Worm (Caenorhabditis elegans) whole organism, L1 larva: Measurements from ENCODE around the gene ucr-1.

Experiments used
- C16A3.4 ChIP-seq: fragments of 150-350 bp; optimal IDR thresholded peaks from 2 replicates; lab custom pipeline; 2014; ENCODE audit warnings: missing biosample characterization, missing genetic modification characterization
- Y116A8C.19 ChIP-seq: sonication (generic microtip); optimal IDR thresholded peaks from 2 replicates; lab custom pipeline; 2016; ENCODE audit warnings: missing compliant biosample characterization, missing genetic modification characterization, borderline replicate concordance
- aha-1 ChIP-seq: fragments of 150-350 bp; optimal IDR thresholded peaks from 2 replicates; lab custom pipeline; 2014; ENCODE audit warnings: missing biosample characterization, missing genetic modification characterization
- aly-2 ChIP-seq: fragments of 150-350 bp; optimal IDR thresholded peaks from 2 replicates; lab custom pipeline; 2014; ENCODE audit warnings: missing biosample characterization, missing genetic modification characterization
- ceh-88 ChIP-seq: fragments of 200-800 bp; sonication (Bioruptor generic); IDR thresholded peaks from 2 replicates; pipeline ENCODE4 v1.3.6; 2022; ENCODE audit warnings: missing genetic modification characterization, missing compliant biosample characterization
- dpl-1 ChIP-seq, 3 experiments: fragments of 150-350 bp in 2 of 3; sonication (generic microtip) in 1 of 3; optimal IDR thresholded peaks; 2 replicates each; lab custom pipeline; 2014 to 2017; ENCODE audit warnings: missing biosample characterization in 3 of 3, missing genetic modification characterization in 3 of 3, missing genetic modification reagents in 3 of 3
- efl-1 ChIP-seq, 4 experiments: fragments of 150-350 bp; optimal IDR thresholded peaks in 3 of 4; peaks in 1 of 4; 1 replicate in 1 of 4; 2 replicates in 3 of 4; lab custom pipeline; 2014; ENCODE audit warnings: missing biosample characterization in 2 of 4, missing genetic modification characterization in 2 of 4, missing genetic modification reagents in 2 of 4
- efl-3 ChIP-seq: fragments of 200-800 bp; sonication (Bioruptor generic); optimal IDR thresholded peaks from 2 replicates; lab custom pipeline; 2018; ENCODE audit warnings: mild to moderate bottlenecking, missing genetic modification characterization, missing compliant biosample characterization
- egl-27 ChIP-seq, 2 experiments: fragments of 150-350 bp in 1 of 2; sonication (generic microtip); optimal IDR thresholded peaks; 3 replicates each; lab custom pipeline; 2017 to 2018; ENCODE audit warnings: missing biosample characterization in 2 of 2, missing genetic modification characterization in 2 of 2, missing genetic modification reagents in 2 of 2
- elt-2 ChIP-seq: sonication (generic microtip); optimal IDR thresholded peaks from 2 replicates; lab custom pipeline; 2016; ENCODE audit warnings: missing genetic modification characterization, mild to moderate bottlenecking, inconsistent platforms, missing compliant biosample characterization, missing genetic modification reagents
- ets-5 ChIP-seq: fragments of 200-800 bp; sonication (Bioruptor generic); IDR thresholded peaks from 2 replicates; pipeline ENCODE4 v1.3.6; 2022; ENCODE audit warnings: missing genetic modification characterization, missing compliant biosample characterization
- fkh-10 ChIP-seq: sonication (generic microtip); optimal IDR thresholded peaks from 2 replicates; lab custom pipeline; 2017; ENCODE audit warnings: missing biosample characterization, missing genetic modification reagents, missing genetic modification characterization
- fkh-8 ChIP-seq: sonication (generic microtip); optimal IDR thresholded peaks from 2 replicates; lab custom pipeline; 2016; ENCODE audit warnings: mild to moderate bottlenecking, missing genetic modification characterization, missing compliant biosample characterization
- hlh-17 ChIP-seq: fragments of 200-800 bp; sonication (Bioruptor generic); optimal IDR thresholded peaks from 2 replicates; lab custom pipeline; 2018; ENCODE audit warnings: missing genetic modification characterization, mild to moderate bottlenecking, missing compliant biosample characterization, moderate library complexity, borderline replicate concordance
- hpl-2 ChIP-seq: fragments of 150-350 bp; optimal IDR thresholded peaks from 2 replicates; lab custom pipeline; 2014; ENCODE audit warnings: missing biosample characterization, missing genetic modification reagents, missing genetic modification characterization
- isw-1 ChIP-seq: fragments of 200-800 bp; sonication (Bioruptor generic); IDR thresholded peaks from 2 replicates; pipeline ENCODE4 v1.3.6; 2022; ENCODE audit warnings: missing genetic modification characterization, missing compliant biosample characterization
- lin-13 ChIP-seq: fragments of 150-350 bp; optimal IDR thresholded peaks from 2 replicates; lab custom pipeline; 2014; ENCODE audit warnings: missing biosample characterization, missing genetic modification reagents, missing genetic modification characterization
- lin-14 ChIP-seq: fragments of 200-800 bp; sonication (Bioruptor generic); optimal IDR thresholded peaks from 2 replicates; lab custom pipeline; 2018; ENCODE audit warnings: mild to moderate bottlenecking, missing genetic modification characterization, moderate library complexity, missing compliant biosample characterization
- lin-35 ChIP-seq, 2 experiments: fragments of 150-350 bp; optimal IDR thresholded peaks; 2 replicates each; lab custom pipeline; 2014; ENCODE audit warnings: missing biosample characterization in 2 of 2, missing genetic modification characterization in 2 of 2, missing genetic modification reagents in 2 of 2
- lir-3 ChIP-seq: sonication (generic microtip); optimal IDR thresholded peaks from 2 replicates; lab custom pipeline; 2016; ENCODE audit warnings: mild to moderate bottlenecking, missing genetic modification characterization, moderate library complexity, missing compliant biosample characterization; ENCODE audit not compliant: poor library complexity
- mab-9 ChIP-seq: fragments of 200-800 bp; sonication (Bioruptor generic); IDR thresholded peaks from 2 replicates; pipeline ENCODE4 v1.3.6; 2022; ENCODE audit warnings: missing genetic modification reagents, missing genetic modification characterization, missing compliant biosample characterization
- mdl-1 ChIP-seq, 2 experiments: fragments of 150-350 bp; optimal IDR thresholded peaks; 2 replicates each; lab custom pipeline; 2014 to 2017; ENCODE audit warnings: missing biosample characterization in 2 of 2, missing genetic modification characterization in 2 of 2, inconsistent platforms in 1 of 2
- mef-2 ChIP-seq: fragments of 150-350 bp; optimal IDR thresholded peaks from 2 replicates; lab custom pipeline; 2014; ENCODE audit warnings: missing biosample characterization, missing genetic modification characterization
- mep-1 ChIP-seq: fragments of 150-350 bp; optimal IDR thresholded peaks from 2 replicates; lab custom pipeline; 2014; ENCODE audit warnings: missing biosample characterization, missing genetic modification characterization
- nhr-11 ChIP-seq: fragments of 150-350 bp; optimal IDR thresholded peaks from 2 replicates; lab custom pipeline; 2014; ENCODE audit warnings: missing biosample characterization, missing genetic modification characterization
- nhr-12 ChIP-seq: sonication (generic microtip); optimal IDR thresholded peaks from 2 replicates; lab custom pipeline; 2017; ENCODE audit warnings: missing biosample characterization, missing genetic modification characterization
- nhr-19 ChIP-seq: fragments of 200-800 bp; sonication (Bioruptor generic); conservative IDR thresholded peaks from 2 replicates; pipeline ENCODE4 v1.3.6; 2022; ENCODE audit warnings: missing genetic modification characterization, missing compliant biosample characterization
- nhr-237 ChIP-seq: fragments of 150-350 bp; optimal IDR thresholded peaks from 2 replicates; lab custom pipeline; 2014; ENCODE audit warnings: missing biosample characterization, missing genetic modification characterization
- nhr-47 ChIP-seq: sonication (generic microtip); optimal IDR thresholded peaks from 2 replicates; lab custom pipeline; 2016; ENCODE audit warnings: mild to moderate bottlenecking, missing genetic modification characterization, moderate library complexity, missing compliant biosample characterization
- nhr-77 ChIP-seq: fragments of 150-350 bp; optimal IDR thresholded peaks from 2 replicates; lab custom pipeline; 2014; ENCODE audit warnings: missing biosample characterization, missing genetic modification characterization
- nhr-84 ChIP-seq: sonication (generic microtip); optimal IDR thresholded peaks from 2 replicates; lab custom pipeline; 2017; ENCODE audit warnings: missing biosample characterization, missing genetic modification characterization
- nhr-85 ChIP-seq: sonication (generic microtip); peaks from one replicate; lab custom pipeline; 2016; ENCODE audit warnings: missing genetic modification characterization, inconsistent platforms, missing compliant biosample characterization
- pag-3 ChIP-seq: sonication (generic microtip); optimal IDR thresholded peaks from 2 replicates; lab custom pipeline; 2017; ENCODE audit warnings: missing genetic modification characterization, mild to moderate bottlenecking, missing compliant biosample characterization, antibody characterized with exemption, borderline replicate concordance; ENCODE audit not compliant: insufficient read depth
- pax-3 ChIP-seq: fragments of 200-800 bp; sonication (Bioruptor generic); optimal IDR thresholded peaks from 2 replicates; lab custom pipeline; 2018; ENCODE audit warnings: mild to moderate bottlenecking, missing genetic modification characterization, moderate library complexity, missing compliant biosample characterization
- pqm-1 ChIP-seq: sonication (generic microtip); optimal IDR thresholded peaks from 3 replicates; lab custom pipeline; 2017; ENCODE audit warnings: missing biosample characterization, missing genetic modification characterization
- skn-1 ChIP-seq: fragments of 150-350 bp; optimal IDR thresholded peaks from 2 replicates; lab custom pipeline; 2014; ENCODE audit warnings: missing biosample characterization, missing genetic modification characterization
- snpc-4 ChIP-seq: fragments of 150-350 bp; optimal IDR thresholded peaks from 2 replicates; lab custom pipeline; 2014; ENCODE audit warnings: missing biosample characterization, missing genetic modification characterization
- snu-23 ChIP-seq: sonication (generic microtip); optimal IDR thresholded peaks from 2 replicates; lab custom pipeline; 2016; ENCODE audit warnings: missing genetic modification characterization, missing compliant biosample characterization
- sox-4 ChIP-seq: sonication (generic microtip); optimal IDR thresholded peaks from 2 replicates; lab custom pipeline; 2016; ENCODE audit warnings: missing genetic modification characterization, missing compliant biosample characterization
- sptf-1 ChIP-seq: fragments of 150-350 bp; optimal IDR thresholded peaks from 2 replicates; lab custom pipeline; 2014; ENCODE audit warnings: missing biosample characterization, missing genetic modification characterization
- sup-37 ChIP-seq: fragments of 200-800 bp; sonication (Bioruptor generic); optimal IDR thresholded peaks from 2 replicates; lab custom pipeline; 2018; ENCODE audit warnings: mild to moderate bottlenecking, missing genetic modification characterization, missing compliant biosample characterization
- tbx-2 ChIP-seq: sonication (generic microtip); optimal IDR thresholded peaks from 2 replicates; lab custom pipeline; 2016; ENCODE audit warnings: missing genetic modification characterization, missing compliant biosample characterization
- tlp-1 ChIP-seq: fragments of 150-350 bp; optimal IDR thresholded peaks from 2 replicates; lab custom pipeline; 2014; ENCODE audit warnings: missing biosample characterization, missing genetic modification characterization
- unc-130 ChIP-seq: fragments of 150-350 bp; optimal IDR thresholded peaks from 2 replicates; lab custom pipeline; 2017; ENCODE audit warnings: missing biosample characterization, missing genetic modification characterization, inconsistent platforms
- unc-30 ChIP-seq: sonication (generic microtip); optimal IDR thresholded peaks from 2 replicates; lab custom pipeline; 2017; ENCODE audit warnings: missing biosample characterization, missing genetic modification characterization
- unc-62 ChIP-seq: fragments of 150-350 bp; optimal IDR thresholded peaks from 2 replicates; lab custom pipeline; 2014; ENCODE audit warnings: missing biosample characterization, missing genetic modification reagents, missing genetic modification characterization
- unc-98 ChIP-seq: fragments of 200-800 bp; sonication (Bioruptor generic); IDR thresholded peaks from 2 replicates; pipeline ENCODE4 v1.3.6; 2022; ENCODE audit warnings: missing genetic modification characterization, missing compliant biosample characterization
- vab-15 ChIP-seq: sonication (generic microtip); optimal IDR thresholded peaks from 2 replicates; lab custom pipeline; 2017; ENCODE audit warnings: missing genotype, mild to moderate bottlenecking, missing genetic modification characterization, missing compliant biosample characterization
- zag-1 ChIP-seq: fragments of 150-350 bp; optimal IDR thresholded peaks from 2 replicates; lab custom pipeline; 2014; ENCODE audit warnings: missing biosample characterization, missing genetic modification characterization

ucr-1 gene

DNA sequence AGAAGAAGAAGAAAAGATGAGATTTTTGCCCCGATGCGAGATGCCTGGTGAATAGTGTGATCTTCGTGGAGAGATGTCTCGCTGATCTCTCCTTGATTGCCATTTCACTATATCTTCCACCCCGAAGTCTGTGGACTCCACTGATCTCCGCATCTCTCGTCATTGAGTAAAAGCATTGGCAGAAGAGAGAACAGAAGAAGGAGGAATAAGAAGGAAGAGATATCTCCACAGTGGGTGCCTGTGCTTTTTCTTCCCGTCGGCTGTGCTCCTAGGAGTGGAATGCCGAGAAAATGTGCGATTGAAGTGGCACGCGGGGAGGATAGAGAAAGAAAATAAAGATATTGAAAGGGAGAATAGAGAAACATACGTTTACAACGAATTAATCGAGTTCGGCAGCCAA, 28.3 kb upstream of the ucr-1 start (continued):
- no peak for TF ChIP-seq zag-1
- no peak for TF ChIP-seq nhr-84
- TF ChIP-seq mep-1 (tag; lab: Kevin White, UChicago) = peak; percentile 12
- TF ChIP-seq C16A3.4 (tag; lab: Kevin White, UChicago) = no peak
- TF ChIP-seq pqm-1 (tag; lab: Kevin White, UChicago) = no peak
- no peak for TF ChIP-seq vab-15 (tag; lab: Kevin White, UChicago)
- no peak for TF ChIP-seq sox-4
- peak; percentile 39 for TF ChIP-seq nhr-19 (GFP tag; lab: Robert Waterston, UW)
- no peak for TF ChIP-seq pax-3 (tag; lab: Kevin White, UChicago)
- no peak for TF ChIP-seq lir-3 (tag; lab: Kevin White, UChicago)
- no peak for TF ChIP-seq fkh-8 (tag; lab: Kevin White, UChicago)
- no peak for TF ChIP-seq hlh-17 (GFP tag; lab: Kevin White, UChicago)
- no peak for TF ChIP-seq egl-27 (tag; optimal IDR thresholded peaks at IDR 0.05; lab: Kevin White, UChicago)
- no peak for TF ChIP-seq snpc-4 (tag; lab: Kevin White, UChicago)
- peak; percentile 11 to 19 for TF ChIP-seq efl-1 (optimal IDR thresholded peaks at IDR 0.05; lab: Kevin White, UChicago)
- peak in 1 of 2 experiments; percentile 87 for TF ChIP-seq efl-1 (GFP tag; optimal IDR thresholded peaks at IDR 0.05 in 1 of 2; lab: Kevin White, UChicago)
- no peak for TF ChIP-seq mef-2 (tag; lab: Kevin White, UChicago)
- no peak for TF ChIP-seq unc-130 (tag; lab: Kevin White, UChicago)
- no peak for TF ChIP-seq ets-5 (GFP tag; lab: Robert Waterston, UW)
- no peak for TF ChIP-seq unc-98 (GFP tag; lab: Robert Waterston, UW)
- no peak for TF ChIP-seq nhr-12 (tag; lab: Kevin White, UChicago)
- TF ChIP-seq fkh-10 (GFP tag; lab: Kevin White, UChicago) = no peak
- no peak for TF ChIP-seq elt-2 (tag; lab: Kevin White, UChicago)
- TF ChIP-seq aha-1 (tag; lab: Kevin White, UChicago) = no peak
- TF ChIP-seq skn-1 (tag; lab: Kevin White, UChicago) = no peak
- TF ChIP-seq nhr-47 (tag; lab: Kevin White, UChicago) = no peak
- TF ChIP-seq sptf-1 = no peak
- no peak for TF ChIP-seq hpl-2
- no peak for TF ChIP-seq unc-62 (GFP tag; lab: Kevin White, UChicago)
- TF ChIP-seq aly-2 (tag; lab: Kevin White, UChicago) = no peak
- no peak for TF ChIP-seq sup-37
- no peak for TF ChIP-seq tlp-1 (tag; lab: Kevin White, UChicago)
- no peak for TF ChIP-seq isw-1 (GFP tag; lab: Robert Waterston, UW)
- peak; percentile 75 for TF ChIP-seq lin-14 (GFP tag; lab: Kevin White, UChicago)
- TF ChIP-seq mdl-1 (tag; optimal IDR thresholded peaks at IDR 0.05; lab: Kevin White, UChicago) = peak in 1 of 2 experiments; percentile 25
- peak; percentile 41 for TF ChIP-seq snu-23
- no peak for TF ChIP-seq dpl-1 (GFP tag; optimal IDR thresholded peaks at IDR 0.05; lab: Kevin White, UChicago)
- TF ChIP-seq lin-35 (GFP tag; optimal IDR thresholded peaks at IDR 0.05; lab: Kevin White, UChicago) = no peak
- TF ChIP-seq nhr-11 = no peak
- no peak for TF ChIP-seq efl-3 (GFP tag; lab: Kevin White, UChicago)
- TF ChIP-seq, all 84 proteins: peak for 16

DNA sequence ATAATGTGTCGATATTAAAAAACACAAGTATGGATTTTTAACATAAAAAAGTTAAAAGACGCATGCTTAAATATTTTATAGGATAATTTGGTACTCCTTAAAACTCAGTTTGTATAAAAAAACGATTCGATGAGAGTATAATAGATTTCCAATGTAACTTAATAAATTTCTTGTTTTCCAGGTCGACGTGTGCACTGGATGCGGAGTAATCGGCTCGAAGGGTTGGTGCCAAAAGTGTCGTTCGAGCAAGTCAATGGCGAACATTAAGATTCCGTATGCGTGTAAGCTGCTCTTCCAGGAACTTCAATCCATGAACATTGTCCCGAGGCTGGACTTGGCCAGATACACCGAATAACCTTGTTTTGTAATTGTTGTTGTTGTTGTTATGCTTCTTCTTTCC, 27.6 kb upstream of the ucr-1 start:
- TF ChIP-seq sox-4 (no peak), ets-5 (GFP tag; lab: Robert Waterston, UW) (no peak), pag-3 (tag; lab: Kevin White, UChicago) (no peak), unc-30 (no peak), skn-1 (tag; lab: Kevin White, UChicago) (no peak), nhr-85 (tag; lab: Kevin White, UChicago) (no peak), ceh-88 (GFP tag; lab: Robert Waterston, UW) (no peak), mab-9 (GFP tag; lab: Robert Waterston, UW) (no peak), tbx-2 (tag; lab: Kevin White, UChicago) (no peak), fkh-10 (GFP tag; lab: Kevin White, UChicago) (no peak), nhr-237 (tag; lab: Kevin White, UChicago) (no peak), lin-13 (GFP tag; lab: Kevin White, UChicago) (no peak), nhr-84 (no peak), nhr-19 (GFP tag; lab: Robert Waterston, UW) (no peak), pqm-1 (tag; lab: Kevin White, UChicago) (no peak), nhr-77 (no peak), sptf-1 (no peak), Y116A8C.19 (tag; lab: Kevin White, UChicago) (no peak)
